Fruit fly (Drosophila melanogaster): Measurements from ENCODE around the gene Cht6.

DNA sequence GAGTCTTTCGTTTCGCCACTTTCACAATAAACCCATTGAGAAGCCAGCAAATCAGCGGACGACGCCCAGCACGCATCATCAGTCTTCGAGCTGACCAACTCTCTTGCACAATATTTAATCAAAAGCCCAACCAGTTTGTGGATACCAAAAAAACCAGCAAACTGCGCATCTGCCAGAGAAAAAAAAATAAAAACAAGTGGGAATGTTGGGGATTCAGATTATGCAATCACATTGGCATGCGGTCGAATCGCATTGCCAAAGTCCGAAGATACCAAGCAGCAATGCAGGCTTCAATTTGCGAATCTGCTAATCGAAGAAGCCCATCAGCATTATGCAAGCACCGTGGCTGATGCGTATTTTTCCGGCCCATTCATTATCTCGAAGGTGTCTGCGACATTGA, 30.1 kb downstream of the Cht6 start:
- no peak for TF ChIP-seq Eip93F (GFP tag; optimal IDR thresholded peaks at IDR 0.05)
- no peak for TF ChIP-seq Sox14 (GFP tag; optimal IDR thresholded peaks at IDR 0.05)
- no peak for TF ChIP-seq CG1621 (tag; optimal IDR thresholded peaks at IDR 0.05)
- no peak for TF ChIP-seq CG11902 (GFP tag; optimal IDR thresholded peaks at IDR 0.05)
- TF ChIP-seq CG6792 (GFP tag; optimal IDR thresholded peaks at IDR 0.05): no peak
- no peak for TF ChIP-seq Met (GFP tag; optimal IDR thresholded peaks at IDR 0.05)
- no peak for TF ChIP-seq topi (GFP tag; optimal IDR thresholded peaks at IDR 0.05)
- TF ChIP-seq CG8632 (GFP tag; optimal IDR thresholded peaks at IDR 0.05): no peak
- TF ChIP-seq Eip75B (GFP tag; optimal IDR thresholded peaks at IDR 0.05): no peak
- TF ChIP-seq dac (GFP tag; optimal IDR thresholded peaks at IDR 0.05): no peak
- no peak for TF ChIP-seq eg (GFP tag; IDR thresholded peaks at IDR 0.05)
- no peak for TF ChIP-seq Hr39 (GFP tag; optimal IDR thresholded peaks at IDR 0.05)
